Worm (Caenorhabditis elegans) whole organism, mixed stage, embryonic: Measurements from ENCODE around the gene icl-1.

ENCODE experiments used
- lin-32 ChIP-seq: fragments of 200-800 bp; sonication (Bioruptor generic); optimal IDR thresholded peaks from 2 replicates; lab custom pipeline; 2018; ENCODE audit warnings: mild to moderate bottlenecking, missing genetic modification characterization, missing compliant biosample characterization
- lsy-2 ChIP-seq: fragments of 150-350 bp; optimal IDR thresholded peaks from 2 replicates; lab custom pipeline; 2014; ENCODE audit warnings: missing biosample characterization, missing genetic modification characterization
- nhr-76 ChIP-seq: sonication (generic microtip); optimal IDR thresholded peaks from 2 replicates; lab custom pipeline; 2017; ENCODE audit warnings: missing biosample characterization, missing genetic modification characterization
- snpc-4 ChIP-seq: fragments of 150-350 bp; optimal IDR thresholded peaks from 2 replicates; lab custom pipeline; 2014; ENCODE audit warnings: missing biosample characterization, missing genetic modification characterization

DNA sequence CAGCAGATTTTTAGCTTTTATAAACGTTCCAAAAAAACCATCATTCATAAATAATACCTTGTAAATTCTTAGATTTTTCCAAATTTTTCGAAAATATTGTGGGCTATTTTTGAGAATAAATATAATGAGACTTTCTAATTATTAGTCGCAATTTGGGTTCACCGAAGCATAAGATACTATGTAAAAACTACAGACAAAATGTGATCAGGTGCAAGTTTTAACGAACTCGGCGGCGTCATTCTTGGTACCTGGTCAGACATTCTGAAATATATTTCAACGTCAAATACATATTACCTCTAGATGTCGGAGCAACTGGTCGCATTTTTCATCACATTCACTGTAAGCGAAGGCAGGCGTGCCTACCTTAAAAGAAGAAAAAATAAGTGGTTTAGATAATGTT, 45.8 kb downstream of the icl-1 start, which contains the start of gene srx-23:
- no peak for TF ChIP-seq nhr-76 (tag; lab: Kevin White, UChicago)
- TF ChIP-seq lin-32 (GFP tag; lab: Kevin White, UChicago), result no peak
- no peak for TF ChIP-seq lsy-2 (tag; lab: Kevin White, UChicago)
- TF ChIP-seq snpc-4, result no peak
